Worm (Caenorhabditis elegans) whole organism, L1 larva: Measurements from ENCODE around the gene cest-9.2.

Experiments
- C16A3.4 ChIP-seq: fragments of 150-350 bp; optimal IDR thresholded peaks from 2 replicates; lab custom pipeline; 2014; ENCODE audit warnings: missing biosample characterization, missing genetic modification characterization
- elt-2 ChIP-seq: sonication (generic microtip); optimal IDR thresholded peaks from 2 replicates; lab custom pipeline; 2016; ENCODE audit warnings: missing genetic modification characterization, mild to moderate bottlenecking, inconsistent platforms, missing compliant biosample characterization, missing genetic modification reagents
- lin-39 ChIP-seq: fragments of 150-350 bp; optimal IDR thresholded peaks from 2 replicates; lab custom pipeline; 2014; ENCODE audit warnings: missing biosample characterization, missing genetic modification reagents, missing genetic modification characterization
- pag-3 ChIP-seq: sonication (generic microtip); optimal IDR thresholded peaks from 2 replicates; lab custom pipeline; 2017; ENCODE audit warnings: missing genetic modification characterization, mild to moderate bottlenecking, missing compliant biosample characterization, antibody characterized with exemption, borderline replicate concordance; ENCODE audit not compliant: insufficient read depth
- tbx-2 ChIP-seq: sonication (generic microtip); optimal IDR thresholded peaks from 2 replicates; lab custom pipeline; 2016; ENCODE audit warnings: missing genetic modification characterization, missing compliant biosample characterization

ce11 chrX:12216943-12217342 lies 5.0 kb upstream of the cest-9.2 start, which contains the start of gene C23H4.8:
- no peak for TF ChIP-seq pag-3 (tag; lab: Kevin White, UChicago)
- TF ChIP-seq C16A3.4 (tag; lab: Kevin White, UChicago) = no peak
- no peak for TF ChIP-seq elt-2 (tag; lab: Kevin White, UChicago)
- no peak for TF ChIP-seq tbx-2 (tag; lab: Kevin White, UChicago)
- no peak for TF ChIP-seq lin-39 (tag; lab: Kevin White, UChicago)
